Fruit fly (Drosophila melanogaster): Measurements from ENCODE around the gene CG15020.
A peak's percentile ranks its signal among the peaks of the same experiment; 100 is the strongest.

CG15020 gene

DNA sequence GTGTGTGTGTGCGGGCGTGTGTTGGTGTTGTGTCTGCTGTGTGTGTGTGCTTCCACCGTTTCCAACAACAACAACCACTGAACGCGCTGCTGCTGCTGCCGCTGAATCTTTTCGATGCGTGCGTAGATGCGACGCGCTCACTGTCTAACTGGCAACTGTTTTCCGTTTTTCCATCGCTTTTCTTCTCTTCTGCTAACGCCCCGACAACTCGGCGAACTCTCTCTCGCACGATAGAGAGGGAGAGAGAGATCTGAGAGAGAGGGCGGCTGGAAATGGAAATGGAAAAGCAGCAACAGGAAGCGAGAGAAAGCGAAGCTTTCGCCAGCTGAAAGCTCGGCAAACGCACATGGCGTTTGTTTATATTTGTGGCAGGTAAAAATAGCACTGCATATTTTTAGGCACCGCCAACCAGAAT, 41.2 kb upstream of the CG15020 start, which contains the start of gene DopEcR (continued):
- TF ChIP-seq CG10543 (GFP tag; optimal IDR thresholded peaks at IDR 0.05) (peak; percentile 44), kni (GFP tag; optimal IDR thresholded peaks at IDR 0.05) (peak; percentile 14), Mad (GFP tag; optimal IDR thresholded peaks at IDR 0.05) (no peak), Stat92E (GFP tag; optimal IDR thresholded peaks at IDR 0.05) (peak in 1 of 3 experiments; percentile 49), Bgb (GFP tag; IDR thresholded peaks at IDR 0.05; ENCODE audit: partially characterized antibody) (peak; percentile 20; the same call in 1 of the 2 replicates), CG6654 (GFP tag; optimal IDR thresholded peaks at IDR 0.05) (no peak), zfh2 (GFP tag; optimal IDR thresholded peaks at IDR 0.05) (no peak), hb (GFP tag; IDR thresholded peaks at IDR 0.05; ENCODE audit: partially characterized antibody) (no peak), Trl (optimal IDR thresholded peaks at IDR 0.05) (peak; percentile 84 to 90), Trl (GFP tag; optimal IDR thresholded peaks at IDR 0.05) (peak; percentile 59), ftz-f1 (GFP tag; optimal IDR thresholded peaks at IDR 0.05) (no peak), Med (GFP tag) (peak; percentile 58), CG10209 (GFP tag; optimal IDR thresholded peaks at IDR 0.05) (no peak), Mes4 (GFP tag; optimal IDR thresholded peaks at IDR 0.05) (no peak), disco-r (GFP tag; optimal IDR thresholded peaks at IDR 0.05) (no peak), crol (GFP tag; IDR thresholded peaks at IDR 0.05) (peak; percentile 39; the same call in 1 of the 2 replicates), CG3838 (GFP tag; optimal IDR thresholded peaks at IDR 0.05) (no peak), CG6254 (GFP tag; optimal IDR thresholded peaks at IDR 0.05) (peak; percentile 3), CG17359 (tag; optimal IDR thresholded peaks at IDR 0.05) (peak; percentile 53), slbo (GFP tag; IDR thresholded peaks at IDR 0.05) (peak; percentile 22; the same call in 1 of the 2 replicates), nau (GFP tag; optimal IDR thresholded peaks at IDR 0.05) (peak; percentile 28), exex (tag; optimal IDR thresholded peaks at IDR 0.05) (no peak), CG2202 (tag; optimal IDR thresholded peaks at IDR 0.05) (no peak), CG7987 (GFP tag; optimal IDR thresholded peaks at IDR 0.05) (no peak), Doc3 (GFP tag; IDR thresholded peaks at IDR 0.05; ENCODE audit: partially characterized antibody) (no peak), Antp (GFP tag; optimal IDR thresholded peaks at IDR 0.05) (no peak), Hr39 (optimal IDR thresholded peaks at IDR 0.05) (no peak), CG9437 (GFP tag; optimal IDR thresholded peaks at IDR 0.05) (no peak), odd (GFP tag; optimal IDR thresholded peaks at IDR 0.05) (no peak), nerfin-2 (GFP tag; IDR thresholded peaks at IDR 0.05; ENCODE audit: partially characterized antibody) (no peak), vvl (GFP tag; IDR thresholded peaks at IDR 0.05) (peak; percentile 63; the same call in 1 of the 2 replicates), dysf (GFP tag; IDR thresholded peaks at IDR 0.05) (no peak), CG18599 (GFP tag; optimal IDR thresholded peaks at IDR 0.05) (peak; percentile 40), amos (GFP tag; IDR thresholded peaks at IDR 0.05; ENCODE audit: partially characterized antibody) (no peak), psq (GFP tag; optimal IDR thresholded peaks at IDR 0.05) (no peak), Bteb2 (GFP tag; optimal IDR thresholded peaks at IDR 0.05) (no peak), maf-S (GFP tag; optimal IDR thresholded peaks at IDR 0.05) (no peak), mirr (GFP tag; optimal IDR thresholded peaks at IDR 0.05) (peak; percentile 8), bbx (GFP tag; IDR thresholded peaks at IDR 0.05; ENCODE audit: partially characterized antibody) (peak; percentile 44; the same call in 1 of the 2 replicates), CG12071 (GFP tag; optimal IDR thresholded peaks at IDR 0.05) (peak; percentile 48), ewg (GFP tag; optimal IDR thresholded peaks at IDR 0.05) (peak; percentile 67), ato (GFP tag; IDR thresholded peaks at IDR 0.05; ENCODE audit: partially characterized antibody) (no peak), Max (GFP tag; optimal IDR thresholded peaks at IDR 0.05) (peak; percentile 47), CG8290 (GFP tag; optimal IDR thresholded peaks at IDR 0.05) (no peak), CG8290 (tag; optimal IDR thresholded peaks at IDR 0.05) (peak in 1 of 2 experiments; percentile 22), Rfx (GFP tag; IDR thresholded peaks at IDR 0.05) (peak; percentile 42), CG3726 (GFP tag; IDR thresholded peaks at IDR 0.05) (no peak), HHEX (GFP tag; optimal IDR thresholded peaks at IDR 0.05) (peak; percentile 16), CG33557 (GFP tag; optimal IDR thresholded peaks at IDR 0.05) (peak; percentile 3), cwo (GFP tag; optimal IDR thresholded peaks at IDR 0.05) (no peak)

Data from whole organism, embryonic.